Worm (Caenorhabditis elegans) whole organism, L4 larva: Measurements from ENCODE around the gene daf-41.

Experiments
- F37D6.2 ChIP-seq: sonication (generic microtip); optimal IDR thresholded peaks from 2 replicates; lab custom pipeline; 2016; ENCODE audit warnings: mild to moderate bottlenecking, missing genetic modification characterization, missing compliant biosample characterization
- T20F7.1 ChIP-seq: fragments of 200-800 bp; sonication (Bioruptor generic); optimal IDR thresholded peaks from 2 replicates; lab custom pipeline; 2018; ENCODE audit warnings: mild to moderate bottlenecking, missing genetic modification characterization, missing compliant biosample characterization
- T26A8.4 ChIP-seq: fragments of 200-800 bp; sonication (Bioruptor generic); IDR thresholded peaks from 2 replicates; pipeline ENCODE4 v1.3.6; 2022; ENCODE audit warnings: missing genetic modification characterization, missing compliant biosample characterization
- ZK337.2 ChIP-seq: fragments of 200-800 bp; sonication (Bioruptor generic); IDR thresholded peaks from 2 replicates; pipeline ENCODE4 v1.3.6; 2022; ENCODE audit warnings: missing genetic modification reagents, missing genetic modification characterization, missing compliant biosample characterization
- ama-1 ChIP-seq: fragments of 150-350 bp; optimal IDR thresholded peaks from 2 replicates; lab custom pipeline; 2014; ENCODE audit warnings: inconsistent platforms, mixed read lengths
- arid-1 ChIP-seq: fragments of 200-800 bp; sonication (Bioruptor generic); conservative IDR thresholded peaks from 2 replicates; pipeline ENCODE4 v1.3.6; 2022; ENCODE audit warnings: missing genetic modification reagents, missing genetic modification characterization, missing compliant biosample characterization
- ces-1 ChIP-seq: fragments of 150-350 bp; sonication (generic microtip); optimal IDR thresholded peaks from 4 replicates; lab custom pipeline; 2014; ENCODE audit warnings: missing biosample characterization, missing genetic modification reagents, missing genetic modification characterization
- daf-16 ChIP-seq, 3 experiments: sonication (generic microtip); optimal IDR thresholded peaks; 2 replicates each; lab custom pipeline; 2016 to 2017; ENCODE audit warnings: missing genetic modification characterization in 3 of 3, missing genetic modification reagents in 3 of 3, mild to moderate bottlenecking in 2 of 3, missing compliant biosample characterization in 2 of 3, missing biosample characterization in 1 of 3, moderate library complexity in 1 of 3
- dmd-6 ChIP-seq: fragments of 200-800 bp; sonication (Bioruptor generic); IDR thresholded peaks from 2 replicates; pipeline ENCODE4 v1.3.6; 2022; ENCODE audit warnings: missing genetic modification reagents, missing genetic modification characterization, missing compliant biosample characterization
- dpl-1 ChIP-seq: fragments of 150-350 bp; optimal IDR thresholded peaks from 2 replicates; lab custom pipeline; 2014; ENCODE audit warnings: missing biosample characterization, missing genetic modification reagents, missing genetic modification characterization
- dve-1 ChIP-seq: sonication (generic microtip); optimal IDR thresholded peaks from 2 replicates; lab custom pipeline; 2017; ENCODE audit warnings: antibody characterized with exemption, mild to moderate bottlenecking, missing genetic modification characterization, missing compliant biosample characterization; ENCODE audit not compliant: insufficient read depth
- fkh-10 ChIP-seq: fragments of 150-350 bp; optimal IDR thresholded peaks from 2 replicates; lab custom pipeline; 2014; ENCODE audit warnings: missing biosample characterization, missing genetic modification reagents, missing genetic modification characterization
- hlh-11 ChIP-seq: fragments of 200-800 bp; sonication (Bioruptor generic); optimal IDR thresholded peaks from 2 replicates; lab custom pipeline; 2018; ENCODE audit warnings: mild to moderate bottlenecking, missing genetic modification characterization, missing compliant biosample characterization
- hlh-30 ChIP-seq: sonication (generic microtip); optimal IDR thresholded peaks from 2 replicates; lab custom pipeline; 2017; ENCODE audit warnings: antibody characterized with exemption, mild to moderate bottlenecking, missing genetic modification characterization, missing compliant biosample characterization; ENCODE audit not compliant: insufficient read depth
- hmg-1.1 ChIP-seq: fragments of 200-800 bp; sonication (Bioruptor generic); IDR thresholded peaks from 2 replicates; pipeline ENCODE4 v1.3.6; 2022; ENCODE audit warnings: missing genetic modification reagents, missing genetic modification characterization, missing compliant biosample characterization
- jun-1 ChIP-seq: fragments of 150-350 bp; optimal IDR thresholded peaks from 2 replicates; lab custom pipeline; 2014; ENCODE audit warnings: missing biosample characterization, missing genetic modification reagents, missing genetic modification characterization
- lin-1 ChIP-seq: fragments of 200-800 bp; sonication (Bioruptor generic); IDR thresholded peaks from 2 replicates; pipeline ENCODE4 v1.3.6; 2022; ENCODE audit warnings: missing genetic modification reagents, missing genetic modification characterization, missing compliant biosample characterization
- lin-15B ChIP-seq: fragments of 150-350 bp; sonication (generic microtip); optimal IDR thresholded peaks from 3 replicates; lab custom pipeline; 2014; ENCODE audit warnings: missing biosample characterization, missing genetic modification characterization
- madf-5 ChIP-seq, 2 experiments: fragments of 200-800 bp; sonication (Bioruptor generic); IDR thresholded peaks; 2 replicates each; pipeline ENCODE4 v1.3.6; 2022; ENCODE audit warnings: missing compliant biosample characterization in 2 of 2, missing genetic modification characterization in 2 of 2
- madf-9 ChIP-seq: fragments of 200-800 bp; sonication (Bioruptor generic); conservative IDR thresholded peaks from 2 replicates; pipeline ENCODE4 v1.3.6; 2022; ENCODE audit warnings: missing genetic modification reagents, missing genetic modification characterization, missing compliant biosample characterization
- mdl-1 ChIP-seq, 2 experiments: fragments of 150-350 bp in 1 of 2; sonication (generic microtip) in 1 of 2; optimal IDR thresholded peaks; 2 replicates each; lab custom pipeline; 2014 to 2017; ENCODE audit warnings: missing biosample characterization in 2 of 2, missing genetic modification characterization in 2 of 2
- mep-1 ChIP-seq: fragments of 150-350 bp; sonication (generic microtip); optimal IDR thresholded peaks from 3 replicates; lab custom pipeline; 2014; ENCODE audit warnings: missing biosample characterization, missing genetic modification characterization
- mes-2 ChIP-seq: sonication (generic microtip); optimal IDR thresholded peaks from 2 replicates; lab custom pipeline; 2016; ENCODE audit warnings: missing genotype, mild to moderate bottlenecking, missing genetic modification characterization, missing compliant biosample characterization; ENCODE audit not compliant: poor library complexity, severe bottlenecking
- mxl-2 ChIP-seq: fragments of 200-800 bp; sonication (Bioruptor generic); conservative IDR thresholded peaks from 2 replicates; pipeline ENCODE4 v1.3.6; 2022; ENCODE audit warnings: missing genetic modification reagents, missing genetic modification characterization, missing compliant biosample characterization
- nhr-11 ChIP-seq: fragments of 150-350 bp; optimal IDR thresholded peaks from 2 replicates; lab custom pipeline; 2014; ENCODE audit warnings: missing biosample characterization, missing genetic modification characterization
- nhr-25 ChIP-seq: sonication (generic microtip); optimal IDR thresholded peaks from 2 replicates; lab custom pipeline; 2017; ENCODE audit warnings: missing genetic modification characterization, mild to moderate bottlenecking, missing compliant biosample characterization, antibody characterized with exemption, moderate library complexity, borderline replicate concordance; ENCODE audit not compliant: insufficient read depth
- pha-4 ChIP-seq, 2 experiments: fragments of 150-350 bp in 1 of 2; fragments of 200-800 bp in 1 of 2; sonication (Bioruptor generic) in 1 of 2; IDR thresholded peaks in 1 of 2; optimal IDR thresholded peaks in 1 of 2; 2 replicates each; pipeline versions ENCODE4 v1.3.6 to Lab custom; 2014 to 2022; ENCODE audit warnings: missing genetic modification characterization in 2 of 2, missing genetic modification reagents in 2 of 2, missing biosample characterization in 1 of 2, missing compliant biosample characterization in 1 of 2
- pqm-1 ChIP-seq: sonication (generic microtip); optimal IDR thresholded peaks from 2 replicates; lab custom pipeline; 2017; ENCODE audit warnings: missing biosample characterization, missing genetic modification characterization
- rbr-2 ChIP-seq: sonication (generic microtip); optimal IDR thresholded peaks from 2 replicates; lab custom pipeline; 2016; ENCODE audit warnings: missing genotype, missing genetic modification characterization, missing compliant biosample characterization
- snpc-4 ChIP-seq: fragments of 150-350 bp; optimal IDR thresholded peaks from 2 replicates; lab custom pipeline; 2014; ENCODE audit warnings: missing biosample characterization, missing genetic modification characterization
- spr-1 ChIP-seq: sonication (generic microtip); optimal IDR thresholded peaks from 2 replicates; lab custom pipeline; 2016; ENCODE audit warnings: mild to moderate bottlenecking, missing genetic modification characterization, missing compliant biosample characterization
- tra-1 ChIP-seq: fragments of 200-800 bp; sonication (Bioruptor generic); IDR thresholded peaks from 2 replicates; pipeline ENCODE4 v1.3.6; 2022; ENCODE audit warnings: missing genetic modification reagents, missing genetic modification characterization, missing compliant biosample characterization
- unc-39 ChIP-seq: sonication (generic microtip); optimal IDR thresholded peaks from 2 replicates; lab custom pipeline; 2017; ENCODE audit warnings: missing biosample characterization, missing genetic modification characterization
- unc-62 ChIP-seq, 3 experiments: fragments of 150-350 bp in 1 of 3; sonication (generic microtip); optimal IDR thresholded peaks in 2 of 3; peaks in 1 of 3; 1 replicate in 1 of 3; 2 replicates in 2 of 3; lab custom pipeline; 2014 to 2017; ENCODE audit warnings: missing biosample characterization in 3 of 3, missing genetic modification characterization in 3 of 3, missing genetic modification reagents in 3 of 3, missing genotype in 1 of 3
- zip-11 ChIP-seq: fragments of 200-800 bp; sonication (Bioruptor generic); IDR thresholded peaks from 2 replicates; pipeline ENCODE4 v1.3.6; 2022; ENCODE audit warnings: missing genetic modification characterization, missing compliant biosample characterization
- ztf-7 ChIP-seq: fragments of 150-350 bp; optimal IDR thresholded peaks from 2 replicates; lab custom pipeline; 2014; ENCODE audit warnings: missing biosample characterization, missing genetic modification characterization

daf-41 gene

DNA sequence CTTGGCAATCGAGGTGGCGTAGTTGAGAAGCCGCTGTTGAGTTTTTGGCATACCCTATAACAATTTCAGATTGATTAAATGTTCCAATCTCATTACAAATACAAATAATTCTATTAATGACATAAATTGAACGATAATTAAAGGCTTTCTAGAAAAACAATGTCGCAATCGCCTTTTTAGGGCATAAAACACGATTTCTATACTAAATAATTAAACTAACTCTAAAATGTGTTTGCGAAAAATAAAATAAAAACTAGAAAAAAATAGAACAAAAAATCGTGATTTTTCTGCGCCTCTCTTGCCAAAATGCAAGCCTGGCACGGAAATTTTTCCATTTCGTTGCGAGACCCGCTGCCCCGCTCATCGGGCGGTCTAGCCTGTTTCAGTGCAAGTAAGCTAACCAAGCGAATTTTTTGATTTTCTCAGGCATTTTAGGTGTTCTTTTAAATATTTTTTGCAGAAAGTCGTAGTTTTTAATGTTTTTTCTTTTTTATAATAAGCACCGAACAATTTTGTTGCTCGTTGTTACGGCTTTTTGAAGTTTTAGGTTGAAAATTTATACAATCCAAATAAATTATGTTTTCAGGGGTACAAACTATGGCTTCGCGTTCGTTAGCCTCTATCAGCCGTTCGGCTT is 46.6 kb downstream of the daf-41 start, which contains the start of the genes C34E10.12, C34E10.10 and atp-2 (continued):
- TF ChIP-seq unc-62 (GFP tag; optimal IDR thresholded peaks at IDR 0.05 in 1 of 2; lab: Kevin White, UChicago): peak in 1 of 2 experiments; percentile 83
- TF ChIP-seq unc-62 (tag; optimal IDR thresholded peaks at IDR 0.05; lab: Kevin White, UChicago): no peak
- TF ChIP-seq hmg-1.1 (GFP tag; lab: Robert Waterston, UW): peak; percentile 69
- TF ChIP-seq hlh-30: peak; percentile 77
- TF ChIP-seq ces-1: peak; percentile 23
- TF ChIP-seq jun-1 (tag; lab: Kevin White, UChicago): no peak
- TF ChIP-seq unc-39 (tag; lab: Kevin White, UChicago): no peak
- peak; percentile 92 for TF ChIP-seq dve-1
- TF ChIP-seq F37D6.2 (tag; lab: Kevin White, UChicago): peak; percentile 52
- TF ChIP-seq mdl-1 (tag; optimal IDR thresholded peaks at IDR 0.05; lab: Kevin White, UChicago): peak in 1 of 2 experiments; percentile 28
- TF ChIP-seq hlh-11 (tag; lab: Kevin White, UChicago): peak; percentile 76
- peak; percentile 66 for TF ChIP-seq fkh-10 (GFP tag; lab: Kevin White, UChicago)
- peak; percentile 59 for TF ChIP-seq arid-1
- peak; percentile 22 for TF ChIP-seq nhr-25 (tag; lab: Kevin White, UChicago)
- peak; percentile 60; the same call in 1 of the 2 replicates for TF ChIP-seq T26A8.4 (GFP tag; lab: Robert Waterston, UW)
- TF ChIP-seq T20F7.1: peak; percentile 76
- peak; percentile 81 for TF ChIP-seq dpl-1 (GFP tag; lab: Kevin White, UChicago)
- peak; percentile 44; the same call in 1 of the 2 replicates for TF ChIP-seq dmd-6 (GFP tag; lab: Robert Waterston, UW)
- peak in 1 of 2 experiments; percentile 14 for TF ChIP-seq daf-16 (GFP tag; optimal IDR thresholded peaks at IDR 0.05; lab: Kevin White, UChicago)
- TF ChIP-seq daf-16 (tag; optimal IDR thresholded peaks at IDR 0.05; lab: Kevin White, UChicago): peak; percentile 46
- TF ChIP-seq mep-1 (tag; lab: Kevin White, UChicago): peak; percentile 95
- peak; percentile 55 for TF ChIP-seq pqm-1 (tag; lab: Kevin White, UChicago)
- no peak for TF ChIP-seq tra-1 (GFP tag; lab: Robert Waterston, UW)
- TF ChIP-seq pha-4 (GFP tag; IDR thresholded peaks at IDR 0.05; lab: Robert Waterston, UW): 0 out of 2 replicates have a peak, but pooled peaks have one; percentile 14
- TF ChIP-seq pha-4 (tag; optimal IDR thresholded peaks at IDR 0.05; lab: Kevin White, UChicago): no peak
- TF ChIP-seq lin-1: no peak
- no peak for TF ChIP-seq lin-15B (tag; lab: Kevin White, UChicago)
- TF ChIP-seq mxl-2 (GFP tag; lab: Robert Waterston, UW): no peak
- peak; percentile 77 for TF ChIP-seq rbr-2 (tag; lab: Kevin White, UChicago)
- no peak for TF ChIP-seq madf-5 (GFP tag; IDR thresholded peaks at IDR 0.05; lab: Robert Waterston, UW)
- peak; percentile 93 for TF ChIP-seq mes-2 (tag; lab: Kevin White, UChicago)
- TF ChIP-seq nhr-11 (tag; lab: Kevin White, UChicago): peak; percentile 91
- TF ChIP-seq spr-1 (tag; lab: Kevin White, UChicago): peak; percentile 52
- TF ChIP-seq zip-11 (GFP tag; lab: Robert Waterston, UW): no peak
- TF ChIP-seq ama-1 (lab: Kevin White, UChicago): peak; percentile 88
- TF ChIP-seq snpc-4: no peak

DNA sequence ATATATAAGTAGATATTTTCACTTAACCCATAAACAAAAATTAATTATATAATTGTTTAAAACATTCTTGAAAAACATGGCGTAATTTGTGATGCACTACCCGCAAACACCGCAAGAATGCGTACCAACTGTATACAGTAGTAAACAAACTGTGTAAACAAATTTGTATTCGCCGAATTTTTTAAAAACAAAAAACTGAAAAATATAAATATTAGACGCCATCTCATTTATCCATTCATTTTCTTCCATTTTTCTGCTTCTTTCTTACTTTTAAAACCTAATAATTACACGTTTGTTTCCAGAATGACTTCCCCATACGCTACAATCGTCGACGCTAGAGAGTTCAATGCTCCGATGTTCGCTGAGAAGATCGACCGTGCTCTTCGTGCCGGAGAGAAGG is 49.2 kb downstream of the daf-41 start, which contains the start of gene nex-1:
nex-1 (plus strand) TSS at position 301 of the 400 bp plus-strand sequence.
- TF ChIP-seq ztf-7 (tag; lab: Kevin White, UChicago) (no peak), unc-62 (GFP tag; optimal IDR thresholded peaks at IDR 0.05 in 1 of 2; lab: Kevin White, UChicago) (peak in 1 of 2 experiments; percentile 23), unc-62 (tag; optimal IDR thresholded peaks at IDR 0.05; lab: Kevin White, UChicago) (no peak), ZK337.2 (GFP tag; lab: Robert Waterston, UW) (no peak), pha-4 (GFP tag; IDR thresholded peaks at IDR 0.05; lab: Robert Waterston, UW) (no peak), pha-4 (tag; optimal IDR thresholded peaks at IDR 0.05; lab: Kevin White, UChicago) (no peak), madf-9 (GFP tag; lab: Robert Waterston, UW) (no peak)
